Fruit fly (Drosophila melanogaster) whole organism: ENCODE results near the gene Prp18.

ENCODE experiments used
- CG8478 ChIP-seq: fragments of >200 bp; optimal IDR thresholded peaks from 2 replicates; lab custom pipeline; 2018; ENCODE audit warnings: inconsistent platforms
- Dll ChIP-seq: fragments of >200 bp; optimal IDR thresholded peaks from 2 replicates; lab custom pipeline; 2017
- EcR ChIP-seq, 2 experiments: fragments of >200 bp; optimal IDR thresholded peaks; 2 replicates each; lab custom pipeline; 2017; ENCODE audit warnings: missing biosample characterization in 2 of 2, missing genetic modification characterization in 2 of 2, missing genetic modification reagents in 2 of 2
- pan ChIP-seq: fragments of >200 bp; optimal IDR thresholded peaks from 2 replicates; lab custom pipeline; 2017
- psq ChIP-seq: fragments of >200 bp; optimal IDR thresholded peaks from 2 replicates; lab custom pipeline; 2017
- usp ChIP-seq: fragments of >200 bp; optimal IDR thresholded peaks from 2 replicates; lab custom pipeline; 2017; ENCODE audit warnings: missing biosample characterization, missing genetic modification characterization, mixed read lengths

Gene Prp18

dm6 chr3R:18987428-18988416 is 43.3 kb downstream of the Prp18 start:
- no peak for TF ChIP-seq pan (lab: Kevin White, UChicago)
- TF ChIP-seq EcR (GFP tag; optimal IDR thresholded peaks at IDR 0.05; lab: Kevin White, UChicago), result no peak
- TF ChIP-seq Dll (lab: Kevin White, UChicago), result peak; percentile 40
- no peak for TF ChIP-seq usp (GFP tag; lab: Kevin White, UChicago)
- no peak for TF ChIP-seq psq
- no peak for TF ChIP-seq CG8478 (lab: Kevin White, UChicago)

- TF ChIP-seq pan (lab: Kevin White, UChicago), result no peak
- TF ChIP-seq psq, result no peak
- no peak for TF ChIP-seq CG8478 (lab: Kevin White, UChicago)
- no peak for TF ChIP-seq usp (GFP tag; lab: Kevin White, UChicago)
- no peak for TF ChIP-seq EcR (GFP tag; optimal IDR thresholded peaks at IDR 0.05; lab: Kevin White, UChicago)
- TF ChIP-seq Dll (lab: Kevin White, UChicago), result no peak
Observed at dm6 chr3R:18986089-18986887, 44.8 kb downstream of the Prp18 start.

- TF ChIP-seq psq (no peak), pan (lab: Kevin White, UChicago) (peak; percentile 59), CG8478 (lab: Kevin White, UChicago) (no peak)
Observed at dm6 chr3R:18985114-18985785, 45.8 kb downstream of the Prp18 start.

dm6 chr3R:18983614-18984185 is 47.4 kb downstream of the Prp18 start, which contains the start of the genes snRNP-U1-C and gukh:
TSS of gene snRNP-U1-C (minus strand) at chr3R:18983650.
TSS of gene gukh (plus strand) at chr3R:18984025.
- TF ChIP-seq psq, result no peak
- TF ChIP-seq CG8478 (lab: Kevin White, UChicago), result no peak
- TF ChIP-seq usp (GFP tag; lab: Kevin White, UChicago), result no peak
- no peak for TF ChIP-seq pan (lab: Kevin White, UChicago)
- no peak for TF ChIP-seq Dll (lab: Kevin White, UChicago)
- no peak for TF ChIP-seq EcR (GFP tag; optimal IDR thresholded peaks at IDR 0.05; lab: Kevin White, UChicago)

dm6 chr3R:18980863-18981536 is 50.1 kb downstream of the Prp18 start, which contains the start of the genes dnk and Smu1:
TSS of gene dnk (plus strand) at chr3R:18980995.
TSS of gene Smu1 (minus strand) at chr3R:18981324.
- no peak for TF ChIP-seq CG8478 (lab: Kevin White, UChicago)
- TF ChIP-seq Dll (lab: Kevin White, UChicago), result no peak
- TF ChIP-seq psq, result no peak
- TF ChIP-seq EcR (GFP tag; optimal IDR thresholded peaks at IDR 0.05; lab: Kevin White, UChicago), result no peak
- TF ChIP-seq usp (GFP tag; lab: Kevin White, UChicago), result no peak
- TF ChIP-seq pan (lab: Kevin White, UChicago), result no peak
